Worm (Caenorhabditis elegans) whole organism, early embryonic: Measurements from ENCODE around the gene ttll-9.

Source experiments
- B0310.2 ChIP-seq: sonication (generic microtip); optimal IDR thresholded peaks from 2 replicates; lab custom pipeline; 2016; ENCODE audit warnings: mild to moderate bottlenecking, missing genetic modification characterization, missing compliant biosample characterization
- F13C5.2 ChIP-seq: sonication (generic microtip); optimal IDR thresholded peaks from 2 replicates; lab custom pipeline; 2017; ENCODE audit warnings: mild to moderate bottlenecking, missing genetic modification characterization, inconsistent platforms, missing compliant biosample characterization
- aly-1 ChIP-seq: sonication (generic microtip); optimal IDR thresholded peaks from 2 replicates; lab custom pipeline; 2016; ENCODE audit warnings: missing genetic modification characterization, missing compliant biosample characterization
- ama-1 ChIP-seq: fragments of 150-350 bp; optimal IDR thresholded peaks from 2 replicates; lab custom pipeline; 2014
- ceh-36 ChIP-seq: sonication (generic microtip); optimal IDR thresholded peaks from 2 replicates; lab custom pipeline; 2016; ENCODE audit warnings: missing genetic modification characterization, inconsistent platforms, missing compliant biosample characterization
- ets-7 ChIP-seq: sonication (generic microtip); optimal IDR thresholded peaks from 2 replicates; lab custom pipeline; 2016; ENCODE audit warnings: missing genotype, missing genetic modification characterization, missing compliant biosample characterization
- flt-1 ChIP-seq: fragments of 200-800 bp; sonication (Bioruptor generic); IDR thresholded peaks from 2 replicates; pipeline ENCODE4 v1.3.6; 2022; ENCODE audit warnings: missing genetic modification characterization, missing compliant biosample characterization
- hnd-1 ChIP-seq: sonication (generic microtip); optimal IDR thresholded peaks from 2 replicates; lab custom pipeline; 2016; ENCODE audit warnings: missing genetic modification characterization, missing compliant biosample characterization
- pes-1 ChIP-seq: fragments of 200-800 bp; sonication (Bioruptor generic); IDR thresholded peaks from 2 replicates; pipeline ENCODE4 v1.3.6; 2022; ENCODE audit warnings: missing genetic modification reagents, missing genetic modification characterization, missing compliant biosample characterization
- scrt-1 ChIP-seq: fragments of 200-800 bp; sonication (Bioruptor generic); IDR thresholded peaks from 2 replicates; pipeline ENCODE4 v1.3.6; 2022; ENCODE audit warnings: missing genetic modification characterization, missing compliant biosample characterization
- sea-1 ChIP-seq: fragments of 200-800 bp; sonication (Bioruptor generic); conservative IDR thresholded peaks from 2 replicates; pipeline ENCODE4 v1.3.6; 2022; ENCODE audit warnings: missing genetic modification characterization, missing compliant biosample characterization
- tbx-11 ChIP-seq: fragments of 200-800 bp; sonication (Bioruptor generic); IDR thresholded peaks from 2 replicates; pipeline ENCODE4 v1.3.6; 2022; ENCODE audit warnings: missing genetic modification characterization, missing compliant biosample characterization
- tbx-37 ChIP-seq: fragments of 200-800 bp; sonication (Bioruptor generic); conservative IDR thresholded peaks from 2 replicates; pipeline ENCODE4 v1.3.6; 2022; ENCODE audit warnings: missing genetic modification reagents, missing genetic modification characterization, missing compliant biosample characterization
- tra-4 ChIP-seq: sonication (generic microtip); optimal IDR thresholded peaks from 2 replicates; lab custom pipeline; 2017; ENCODE audit warnings: missing genetic modification characterization, missing compliant biosample characterization

DNA sequence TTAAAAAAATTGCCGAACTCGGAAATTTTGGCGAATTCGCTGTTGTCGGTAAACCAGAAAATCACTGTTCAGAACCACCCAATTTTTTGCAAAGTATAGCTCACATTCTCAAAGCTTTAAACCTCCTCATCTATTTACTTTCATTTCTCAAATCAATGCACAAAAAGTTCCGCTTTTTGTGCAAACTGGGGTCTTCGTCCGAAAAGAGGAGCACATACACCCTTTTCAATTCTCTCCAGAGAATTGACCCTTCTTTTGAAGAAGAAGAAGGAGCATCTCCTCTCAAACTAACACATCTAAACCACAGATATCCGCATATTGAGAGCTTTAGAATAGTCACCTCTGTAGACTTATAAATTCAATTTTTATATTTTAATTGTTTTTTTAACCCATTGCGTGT, 34.9 kb upstream of the ttll-9 start:
- TF ChIP-seq ama-1 (lab: Kevin White, UChicago) (no peak), pes-1 (GFP tag; lab: Robert Waterston, UW) (no peak), tra-4 (tag; lab: Kevin White, UChicago) (no peak), tbx-11 (no peak), aly-1 (tag; lab: Kevin White, UChicago) (no peak), flt-1 (no peak), hnd-1 (tag; lab: Kevin White, UChicago) (no peak), tbx-37 (no peak), ceh-36 (tag; lab: Kevin White, UChicago) (no peak), scrt-1 (no peak), sea-1 (GFP tag; lab: Robert Waterston, UW) (no peak), B0310.2 (tag; lab: Kevin White, UChicago) (no peak), F13C5.2 (tag; lab: Kevin White, UChicago) (no peak), ets-7 (tag; lab: Kevin White, UChicago) (no peak)
